Fruit fly (Drosophila melanogaster): ENCODE measurements around the gene ZC3H3.

ZC3H3 gene

dm6 chr3L:8457866-8458766, 51.4 kb downstream of the ZC3H3 start (continued):
- TF ChIP-seq caup (GFP tag; optimal IDR thresholded peaks at IDR 0.05; ENCODE audit: severe bottlenecking) (peak; percentile 97), chm (GFP tag; IDR thresholded peaks at IDR 0.05) (peak; percentile 98), CG1024 (GFP tag; IDR thresholded peaks at IDR 0.05) (peak; percentile 95), CG16813 (GFP tag; IDR thresholded peaks at IDR 0.05; ENCODE audit: partially characterized antibody) (no peak), sug (tag; optimal IDR thresholded peaks at IDR 0.05) (peak; percentile 95), en (GFP tag; optimal IDR thresholded peaks at IDR 0.05) (peak; percentile 97), so (GFP tag; IDR thresholded peaks at IDR 0.05) (peak; percentile 98), CG9932 (GFP tag; IDR thresholded peaks at IDR 0.05) (peak; percentile 96), exex (tag; optimal IDR thresholded peaks at IDR 0.05) (peak; percentile 86), Oli (tag; optimal IDR thresholded peaks at IDR 0.05) (peak; percentile 99), CG16863 (GFP tag; optimal IDR thresholded peaks at IDR 0.05) (peak; percentile 98), cg (GFP tag; optimal IDR thresholded peaks at IDR 0.05) (no peak), CG13424 (tag; optimal IDR thresholded peaks at IDR 0.05) (peak; percentile 99), ranshi (GFP tag; IDR thresholded peaks at IDR 0.05) (peak; percentile 98), CG31441 (GFP tag; IDR thresholded peaks at IDR 0.05) (peak; percentile 99), Lim3 (GFP tag; IDR thresholded peaks at IDR 0.05) (peak; percentile 93), CG16815 (GFP tag; optimal IDR thresholded peaks at IDR 0.05) (peak; percentile 97), tna (GFP tag; IDR thresholded peaks at IDR 0.05; ENCODE audit: partially characterized antibody) (no peak), Bteb2 (GFP tag; optimal IDR thresholded peaks at IDR 0.05) (peak; percentile 98), sens (GFP tag) (peak; percentile 100), slbo (GFP tag; IDR thresholded peaks at IDR 0.05) (peak; percentile 98), CG10366 (GFP tag; IDR thresholded peaks at IDR 0.05) (peak; percentile 98), fd102C (GFP tag; optimal IDR thresholded peaks at IDR 0.05) (peak; percentile 88), HLH3B (GFP tag; IDR thresholded peaks at IDR 0.05) (peak; percentile 99), chn (GFP tag; optimal IDR thresholded peaks at IDR 0.05) (peak; percentile 97), her (GFP tag; optimal IDR thresholded peaks at IDR 0.05) (peak; percentile 93), YL-1 (GFP tag; optimal IDR thresholded peaks at IDR 0.05) (peak; percentile 97), CG9437 (GFP tag; optimal IDR thresholded peaks at IDR 0.05) (peak; percentile 95), ase (GFP tag; IDR thresholded peaks at IDR 0.05) (peak; percentile 96), Atf-2 (GFP tag; optimal IDR thresholded peaks at IDR 0.05) (peak; percentile 97), nerfin-1 (tag; optimal IDR thresholded peaks at IDR 0.05) (peak; percentile 98), luna (GFP tag; optimal IDR thresholded peaks at IDR 0.05) (peak; percentile 89), repo (GFP tag; optimal IDR thresholded peaks at IDR 0.05) (peak; percentile 97), CG7745 (tag; optimal IDR thresholded peaks at IDR 0.05) (peak; percentile 94), Side (GFP tag; optimal IDR thresholded peaks at IDR 0.05) (peak; percentile 96), otp (GFP tag; IDR thresholded peaks at IDR 0.05) (peak; percentile 98), hb (GFP tag; IDR thresholded peaks at IDR 0.05; ENCODE audit: partially characterized antibody) (no peak), Hr51 (GFP tag; optimal IDR thresholded peaks at IDR 0.05) (peak; percentile 97 to 99), Abd-B (GFP tag; optimal IDR thresholded peaks at IDR 0.05) (peak; percentile 95), rib (GFP tag; IDR thresholded peaks at IDR 0.05) (peak; percentile 96), NC2β (GFP tag; optimal IDR thresholded peaks at IDR 0.05) (peak; percentile 96), Hr3 (GFP tag; optimal IDR thresholded peaks at IDR 0.05) (peak; percentile 98), ato (GFP tag; IDR thresholded peaks at IDR 0.05; ENCODE audit: partially characterized antibody) (no peak), Awh (GFP tag; IDR thresholded peaks at IDR 0.05) (peak; percentile 98), lov (optimal IDR thresholded peaks at IDR 0.05) (no peak), lov (GFP tag; IDR thresholded peaks at IDR 0.05) (peak; percentile 98), Chrac-16 (GFP tag; optimal IDR thresholded peaks at IDR 0.05) (peak; percentile 98), CG12236 (GFP tag; optimal IDR thresholded peaks at IDR 0.05) (peak; percentile 96), pita (GFP tag; optimal IDR thresholded peaks at IDR 0.05) (no peak)
